Fruit fly (Drosophila melanogaster) whole organism, adult: ENCODE measurements around the gene CG43954.

Experiments
- Crg-1 ChIP-seq: fragments of 200-800 bp; sonication (Bioruptor generic); optimal IDR thresholded peaks from 2 replicates; lab custom pipeline; 2016; ENCODE audit warnings: missing biosample characterization, missing genetic modification characterization
- cnc ChIP-seq, 2 experiments: fragments of >200 bp; optimal IDR thresholded peaks; 2 replicates each; lab custom pipeline; 2017

DNA sequence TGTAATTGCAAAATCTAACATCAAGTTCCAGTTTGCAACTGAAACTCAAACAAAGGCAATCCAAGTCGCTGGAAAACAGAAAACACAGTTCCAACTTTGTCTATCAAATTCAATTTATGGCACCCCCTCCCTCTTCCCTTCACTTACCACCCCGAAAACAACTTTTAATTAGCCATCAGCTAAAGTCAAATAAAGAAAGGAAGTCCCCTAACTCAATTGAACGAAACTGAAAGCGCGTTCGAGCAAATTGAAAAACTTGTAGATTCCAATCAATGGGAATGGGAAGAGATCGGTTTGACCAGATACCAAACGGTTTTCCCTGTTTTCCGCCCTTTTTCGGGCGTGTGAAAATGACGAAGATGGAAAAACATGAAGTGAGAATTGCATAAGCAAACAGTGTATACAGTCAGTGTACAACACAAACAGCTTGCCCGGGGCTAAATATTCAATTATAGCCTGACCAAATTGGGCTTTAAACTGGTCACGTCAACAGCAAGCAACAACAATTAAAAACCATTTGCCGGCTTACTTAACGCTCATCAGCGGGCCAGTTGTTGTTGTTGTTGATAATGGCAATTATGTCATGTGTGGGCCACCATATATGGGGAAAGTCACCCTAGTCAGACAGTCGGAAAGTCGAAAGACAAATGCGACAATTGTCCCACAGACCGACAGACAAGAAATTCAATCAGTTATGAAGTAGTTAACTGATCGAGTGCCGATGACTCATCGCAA lies 12.0 kb downstream of the CG43954 start:
- no peak for TF ChIP-seq Crg-1 (GFP tag; lab: Kevin White, UChicago)
- no peak for TF ChIP-seq cnc (optimal IDR thresholded peaks at IDR 0.05; lab: Kevin White, UChicago)
